Fruit fly (Drosophila melanogaster): Measurements from ENCODE around the gene CG13728.

Gene CG13728

dm6 chr3L:17421319-17421718, 38.8 kb upstream of the CG13728 start, which contains the start of gene blot:
Gene blot, minus strand, starts transcription at chr3L:17421514.
- TF ChIP-seq bab1 (GFP tag; optimal IDR thresholded peaks at IDR 0.05) (peak; percentile 59), CG12768 (GFP tag; optimal IDR thresholded peaks at IDR 0.05) (peak; percentile 18), ovo (GFP tag; optimal IDR thresholded peaks at IDR 0.05) (no peak), CG7101 (tag; optimal IDR thresholded peaks at IDR 0.05) (peak; percentile 3), Mnt (GFP tag; optimal IDR thresholded peaks at IDR 0.05) (peak; percentile 45), tj (GFP tag; optimal IDR thresholded peaks at IDR 0.05) (peak; percentile 82)

- TF ChIP-seq CG7101 (tag; optimal IDR thresholded peaks at IDR 0.05) (no peak), CG14711 (tag; optimal IDR thresholded peaks at IDR 0.05) (no peak), cnc (optimal IDR thresholded peaks at IDR 0.05) (no peak), Mnt (GFP tag; optimal IDR thresholded peaks at IDR 0.05) (no peak), pad (GFP tag; optimal IDR thresholded peaks at IDR 0.05) (no peak), CG7045 (GFP tag; optimal IDR thresholded peaks at IDR 0.05) (no peak), CG33017 (tag; optimal IDR thresholded peaks at IDR 0.05) (no peak), Crg-1 (GFP tag; optimal IDR thresholded peaks at IDR 0.05) (no peak)
These were observed 38.2 kb upstream of the CG13728 start for dm6 chr3L:17420610-17421194.

dm6 chr3L:17419103-17419741, 36.7 kb upstream of the CG13728 start:
- peak; percentile 27 for TF ChIP-seq pad (GFP tag; optimal IDR thresholded peaks at IDR 0.05)
- TF ChIP-seq CG11617 (GFP tag; optimal IDR thresholded peaks at IDR 0.05): peak; percentile 22
- TF ChIP-seq bab1 (GFP tag; optimal IDR thresholded peaks at IDR 0.05): no peak
- no peak for TF ChIP-seq CG5204 (GFP tag; optimal IDR thresholded peaks at IDR 0.05)
- peak; percentile 32 for TF ChIP-seq CG7101 (tag; optimal IDR thresholded peaks at IDR 0.05)
- TF ChIP-seq CG1620 (GFP tag; optimal IDR thresholded peaks at IDR 0.05): no peak
- TF ChIP-seq Hr96 (GFP tag; optimal IDR thresholded peaks at IDR 0.05): no peak
- TF ChIP-seq tj (GFP tag; optimal IDR thresholded peaks at IDR 0.05): peak; percentile 90
- TF ChIP-seq Crg-1 (GFP tag; optimal IDR thresholded peaks at IDR 0.05): peak; percentile 46
- TF ChIP-seq toe (GFP tag; optimal IDR thresholded peaks at IDR 0.05): no peak
- peak; percentile 56 for TF ChIP-seq CG12768 (GFP tag; optimal IDR thresholded peaks at IDR 0.05)
- TF ChIP-seq cic (GFP tag; optimal IDR thresholded peaks at IDR 0.05): peak; percentile 33
- TF ChIP-seq kay (GFP tag; ENCODE audit: borderline replicate concordance): peak; percentile 76
- no peak for TF ChIP-seq Mnt (GFP tag; optimal IDR thresholded peaks at IDR 0.05)
- no peak for TF ChIP-seq cnc (optimal IDR thresholded peaks at IDR 0.05)
- no peak for TF ChIP-seq ovo (GFP tag; optimal IDR thresholded peaks at IDR 0.05)
- TF ChIP-seq CG14711 (tag; optimal IDR thresholded peaks at IDR 0.05): peak; percentile 18
- TF ChIP-seq CG7045 (GFP tag; optimal IDR thresholded peaks at IDR 0.05): peak; percentile 10
- peak; percentile 29 for TF ChIP-seq CG33017 (tag; optimal IDR thresholded peaks at IDR 0.05)
- TF ChIP-seq Clk (GFP tag; optimal IDR thresholded peaks at IDR 0.05): no peak

- no peak for TF ChIP-seq CG5204 (GFP tag; optimal IDR thresholded peaks at IDR 0.05)
- no peak for TF ChIP-seq ovo (GFP tag; optimal IDR thresholded peaks at IDR 0.05)
- no peak for TF ChIP-seq pad (GFP tag; optimal IDR thresholded peaks at IDR 0.05)
These were observed 33.6 kb upstream of the CG13728 start for dm6 chr3L:17415967-17416749.

- TF ChIP-seq bab1 (GFP tag; optimal IDR thresholded peaks at IDR 0.05): no peak
- no peak for TF ChIP-seq CG11617 (GFP tag; optimal IDR thresholded peaks at IDR 0.05)
- TF ChIP-seq CG7101 (tag; optimal IDR thresholded peaks at IDR 0.05): no peak
- TF ChIP-seq Mnt (GFP tag; optimal IDR thresholded peaks at IDR 0.05): no peak
- TF ChIP-seq cic (GFP tag; optimal IDR thresholded peaks at IDR 0.05): no peak
- no peak for TF ChIP-seq toe (GFP tag; optimal IDR thresholded peaks at IDR 0.05)
- TF ChIP-seq CG5204 (GFP tag; optimal IDR thresholded peaks at IDR 0.05): no peak
- TF ChIP-seq CG7045 (GFP tag; optimal IDR thresholded peaks at IDR 0.05): no peak
- no peak for TF ChIP-seq cnc (optimal IDR thresholded peaks at IDR 0.05)
- TF ChIP-seq Clk (GFP tag; optimal IDR thresholded peaks at IDR 0.05): no peak
- no peak for TF ChIP-seq CG14711 (tag; optimal IDR thresholded peaks at IDR 0.05)
- no peak for TF ChIP-seq tj (GFP tag; optimal IDR thresholded peaks at IDR 0.05)
- no peak for TF ChIP-seq Crg-1 (GFP tag; optimal IDR thresholded peaks at IDR 0.05)
- no peak for TF ChIP-seq CG1620 (GFP tag; optimal IDR thresholded peaks at IDR 0.05)
- no peak for TF ChIP-seq Hr96 (GFP tag; optimal IDR thresholded peaks at IDR 0.05)
- no peak for TF ChIP-seq kay (GFP tag; ENCODE audit: borderline replicate concordance)
- no peak for TF ChIP-seq ovo (GFP tag; optimal IDR thresholded peaks at IDR 0.05)
- no peak for TF ChIP-seq CG33017 (tag; optimal IDR thresholded peaks at IDR 0.05)
- TF ChIP-seq pad (GFP tag; optimal IDR thresholded peaks at IDR 0.05): no peak
These were observed 29.6 kb upstream of the CG13728 start for dm6 chr3L:17412146-17412545.

- TF ChIP-seq Hr96 (GFP tag; optimal IDR thresholded peaks at IDR 0.05): no peak
- peak; percentile 54 for TF ChIP-seq tj (GFP tag; optimal IDR thresholded peaks at IDR 0.05)
These were observed 28.7 kb upstream of the CG13728 start for dm6 chr3L:17411273-17411672.

All from whole organism, adult.